Fruit fly (Drosophila melanogaster): Measurements from ENCODE around the gene CG9915.

Gene CG9915

DNA sequence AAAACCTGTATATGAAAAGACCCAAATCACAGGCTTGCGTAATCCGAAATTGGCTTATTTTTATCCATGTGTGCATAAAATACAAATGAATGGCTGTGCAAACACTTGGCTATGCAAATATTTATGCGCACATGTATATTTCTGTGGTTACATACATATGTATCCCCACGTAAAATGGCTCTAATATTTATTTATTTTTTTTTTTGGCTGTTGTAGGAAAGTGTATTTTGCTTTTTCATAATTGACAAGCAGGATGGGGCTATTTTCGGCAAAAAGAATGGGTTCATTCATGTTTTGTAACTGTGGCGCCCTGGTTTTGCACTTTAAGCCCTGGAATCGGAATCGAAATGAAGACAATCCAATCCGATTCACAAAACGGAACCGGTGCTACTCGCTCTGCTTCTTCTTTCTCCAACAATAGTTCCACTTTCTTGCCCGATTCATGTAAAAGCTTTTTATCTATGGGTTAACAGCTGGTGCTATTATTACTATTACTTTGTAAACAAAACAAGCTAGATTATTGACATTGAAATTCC is 22.2 kb upstream of the CG9915 start (continued):
- TF ChIP-seq NFAT (GFP tag; IDR thresholded peaks at IDR 0.05) (peak; percentile 79), CG18262 (tag; optimal IDR thresholded peaks at IDR 0.05) (peak; percentile 30), CG17361 (GFP tag; IDR thresholded peaks at IDR 0.05) (peak; percentile 66), CG14014 (GFP tag; IDR thresholded peaks at IDR 0.05) (peak; percentile 73; the same call in 1 of the 2 replicates), sob (GFP tag; IDR thresholded peaks at IDR 0.05) (peak; percentile 74), CG8944 (GFP tag; optimal IDR thresholded peaks at IDR 0.05) (peak; percentile 42), Hr51 (GFP tag; optimal IDR thresholded peaks at IDR 0.05) (peak; percentile 68), ac (GFP tag; optimal IDR thresholded peaks at IDR 0.05) (peak; percentile 4), odd (GFP tag; optimal IDR thresholded peaks at IDR 0.05) (peak; percentile 71), CG13123 (GFP tag; optimal IDR thresholded peaks at IDR 0.05) (peak; percentile 14), CG12155 (GFP tag; optimal IDR thresholded peaks at IDR 0.05) (peak; percentile 98), eve (GFP tag; optimal IDR thresholded peaks at IDR 0.05) (peak in 1 of 2 experiments; percentile 89), CG9437 (GFP tag; optimal IDR thresholded peaks at IDR 0.05) (peak; percentile 63), sqz (GFP tag; optimal IDR thresholded peaks at IDR 0.05) (peak; percentile 25), CG6791 (GFP tag; IDR thresholded peaks at IDR 0.05; ENCODE audit: partially characterized antibody) (no peak), lab (GFP tag; optimal IDR thresholded peaks at IDR 0.05) (peak; percentile 84), Dek (tag; optimal IDR thresholded peaks at IDR 0.05) (peak; percentile 72), CG12659 (GFP tag; optimal IDR thresholded peaks at IDR 0.05) (peak; percentile 78), Hand (GFP tag; optimal IDR thresholded peaks at IDR 0.05) (peak; percentile 57), crol (GFP tag; IDR thresholded peaks at IDR 0.05) (no peak), CG9727 (GFP tag; optimal IDR thresholded peaks at IDR 0.05) (peak; percentile 62), aop (GFP tag; IDR thresholded peaks at IDR 0.05) (0 out of 2 replicates have a peak, but pooled peaks have one; percentile 21), CG2120 (GFP tag; optimal IDR thresholded peaks at IDR 0.05) (peak; percentile 85), Gsc (GFP tag; IDR thresholded peaks at IDR 0.05) (no peak), H15 (GFP tag; IDR thresholded peaks at IDR 0.05) (peak; percentile 72), CG15514 (GFP tag; optimal IDR thresholded peaks at IDR 0.05) (peak; percentile 99), Dip2 (GFP tag; IDR thresholded peaks at IDR 0.05) (no peak), CG34422 (GFP tag; IDR thresholded peaks at IDR 0.05) (peak; percentile 84), Fer3 (tag; optimal IDR thresholded peaks at IDR 0.05) (peak; percentile 64), E2f1 (GFP tag; IDR thresholded peaks at IDR 0.05) (peak; percentile 77), seq (GFP tag; IDR thresholded peaks at IDR 0.05) (peak; percentile 78), Bdp1 (GFP tag; optimal IDR thresholded peaks at IDR 0.05) (peak; percentile 34), CG10462 (GFP tag; optimal IDR thresholded peaks at IDR 0.05) (peak; percentile 21), jing (GFP tag; optimal IDR thresholded peaks at IDR 0.05) (no peak), CG43689 (GFP tag; IDR thresholded peaks at IDR 0.05) (no peak), chm (GFP tag; IDR thresholded peaks at IDR 0.05) (peak; percentile 70; the same call in 1 of the 2 replicates), CG1529 (GFP tag; optimal IDR thresholded peaks at IDR 0.05) (peak; percentile 31), CG2202 (tag; optimal IDR thresholded peaks at IDR 0.05) (peak; percentile 17), lola (GFP tag; optimal IDR thresholded peaks at IDR 0.05) (peak in 1 of 3 experiments; percentile 4), CG7987 (GFP tag; optimal IDR thresholded peaks at IDR 0.05) (peak; percentile 38), Med (GFP tag) (peak; percentile 95), vfl (GFP tag; optimal IDR thresholded peaks at IDR 0.05) (peak; percentile 75), knrl (GFP tag; IDR thresholded peaks at IDR 0.05; ENCODE audit: partially characterized antibody) (0 out of 3 replicates have a peak, but pooled peaks have one; percentile 35), hbn (GFP tag; IDR thresholded peaks at IDR 0.05; ENCODE audit: partially characterized antibody) (no peak), CG3163 (GFP tag; optimal IDR thresholded peaks at IDR 0.05) (peak; percentile 48), sens-2 (GFP tag; IDR thresholded peaks at IDR 0.05) (peak; percentile 72), CG10267 (tag; optimal IDR thresholded peaks at IDR 0.05) (peak; percentile 25), Abd-B (GFP tag; optimal IDR thresholded peaks at IDR 0.05) (no peak), jigr1 (GFP tag; IDR thresholded peaks at IDR 0.05) (no peak; the same call in 1 of the 3 replicates), CG8089 (GFP tag; optimal IDR thresholded peaks at IDR 0.05) (peak; percentile 49)

Data from whole organism, embryonic.